Worm (Caenorhabditis elegans) whole organism, L3 larva: Measurements from ENCODE around the gene Y38H6A.1.

ENCODE experiments used
- ZK546.5 ChIP-seq: sonication (generic microtip); optimal IDR thresholded peaks from 2 replicates; lab custom pipeline; 2017; ENCODE audit warnings: missing biosample characterization, missing genetic modification characterization
- aly-2 ChIP-seq: fragments of 150-350 bp; optimal IDR thresholded peaks from 2 replicates; lab custom pipeline; 2014; ENCODE audit warnings: missing biosample characterization, missing genetic modification characterization
- ama-1 ChIP-seq: fragments of 150-350 bp; optimal IDR thresholded peaks from 2 replicates; lab custom pipeline; 2018
- fos-1 ChIP-seq: fragments of 150-350 bp; optimal IDR thresholded peaks from 2 replicates; lab custom pipeline; 2014; ENCODE audit warnings: missing biosample characterization, missing genetic modification characterization
- nhr-237 ChIP-seq: fragments of 150-350 bp; optimal IDR thresholded peaks from 2 replicates; lab custom pipeline; 2014; ENCODE audit warnings: missing biosample characterization, missing genetic modification characterization
- pha-4 ChIP-seq: fragments of 150-350 bp; optimal IDR thresholded peaks from 2 replicates; lab custom pipeline; 2014; ENCODE audit warnings: missing biosample characterization, missing genetic modification reagents, missing genetic modification characterization
- skn-1 ChIP-seq: fragments of 150-350 bp; optimal IDR thresholded peaks from 2 replicates; lab custom pipeline; 2014; ENCODE audit warnings: missing biosample characterization, missing genetic modification characterization

- TF ChIP-seq fos-1 = no peak
- no peak for TF ChIP-seq ama-1 (lab: Kevin White, UChicago)
- no peak for TF ChIP-seq pha-4 (tag; lab: Kevin White, UChicago)
- no peak for TF ChIP-seq nhr-237 (tag; lab: Kevin White, UChicago)
- TF ChIP-seq ZK546.5 (tag; lab: Kevin White, UChicago) = no peak
- TF ChIP-seq aly-2 (tag; lab: Kevin White, UChicago) = no peak
- no peak for TF ChIP-seq skn-1
These were observed 46.2 kb upstream of the Y38H6A.1 start for ce11 chrV:20279309-20279708.
